Worm (Caenorhabditis elegans): ENCODE results near the gene sre-28.

sre-28 gene

ce11 chrV:9944093-9944492 is at the start of gene sre-28:
Gene sre-28 (plus strand): TSS chrV:9944393.
- no peak for TF ChIP-seq ztf-29 (GFP tag; IDR thresholded peaks at IDR 0.05)
- TF ChIP-seq tab-1 (GFP tag; IDR thresholded peaks at IDR 0.05), result no peak
- TF ChIP-seq med-1 (GFP tag; optimal IDR thresholded peaks at IDR 0.05; ENCODE audit: insufficient read depth), result no peak
- TF ChIP-seq T22C8.4 (GFP tag; IDR thresholded peaks at IDR 0.05), result no peak
- TF ChIP-seq ztf-23 (GFP tag; IDR thresholded peaks at IDR 0.05), result no peak
- TF ChIP-seq flt-1 (GFP tag; IDR thresholded peaks at IDR 0.05), result no peak
- no peak for TF ChIP-seq cog-1 (tag; optimal IDR thresholded peaks at IDR 0.05)
- no peak for TF ChIP-seq klf-2 (GFP tag; conservative IDR thresholded peaks at IDR 0.05)
- TF ChIP-seq ref-1 (GFP tag; conservative IDR thresholded peaks at IDR 0.05), result no peak

ce11 chrV:9899278-9899677 is 44.9 kb upstream of the sre-28 start, which contains the start of gene egl-47:
Gene egl-47 (plus strand): TSS chrV:9899578.
- TF ChIP-seq cog-1 (tag; optimal IDR thresholded peaks at IDR 0.05) (no peak), ref-1 (GFP tag; conservative IDR thresholded peaks at IDR 0.05) (no peak), ztf-29 (GFP tag; IDR thresholded peaks at IDR 0.05) (no peak), ztf-23 (GFP tag; IDR thresholded peaks at IDR 0.05) (no peak), klf-2 (GFP tag; conservative IDR thresholded peaks at IDR 0.05) (no peak)

- no peak for TF ChIP-seq tab-1 (GFP tag; IDR thresholded peaks at IDR 0.05)
- no peak for TF ChIP-seq med-1 (GFP tag; optimal IDR thresholded peaks at IDR 0.05; ENCODE audit: insufficient read depth)
- no peak for TF ChIP-seq cog-1 (tag; optimal IDR thresholded peaks at IDR 0.05)
- no peak for TF ChIP-seq ref-1 (GFP tag; conservative IDR thresholded peaks at IDR 0.05)
- TF ChIP-seq klf-2 (GFP tag; conservative IDR thresholded peaks at IDR 0.05), result no peak
- TF ChIP-seq ztf-29 (GFP tag; IDR thresholded peaks at IDR 0.05), result no peak
- no peak for TF ChIP-seq T22C8.4 (GFP tag; IDR thresholded peaks at IDR 0.05)
- no peak for TF ChIP-seq flt-1 (GFP tag; IDR thresholded peaks at IDR 0.05)
- no peak for TF ChIP-seq ztf-23 (GFP tag; IDR thresholded peaks at IDR 0.05)
These were observed 43.1 kb upstream of the sre-28 start for ce11 chrV:9901119-9901518.

ce11 chrV:9906115-9906514 is 38.1 kb upstream of the sre-28 start, which contains the start of gene fipr-11:
Gene fipr-11 (minus strand): TSS chrV:9906215.
- TF ChIP-seq ztf-23 (GFP tag; IDR thresholded peaks at IDR 0.05), result no peak
- TF ChIP-seq cog-1 (tag; optimal IDR thresholded peaks at IDR 0.05), result no peak
- no peak for TF ChIP-seq T22C8.4 (GFP tag; IDR thresholded peaks at IDR 0.05)
- no peak for TF ChIP-seq tab-1 (GFP tag; IDR thresholded peaks at IDR 0.05)
- no peak for TF ChIP-seq flt-1 (GFP tag; IDR thresholded peaks at IDR 0.05)
- TF ChIP-seq klf-2 (GFP tag; conservative IDR thresholded peaks at IDR 0.05), result no peak
- TF ChIP-seq med-1 (GFP tag; optimal IDR thresholded peaks at IDR 0.05; ENCODE audit: insufficient read depth), result no peak
- TF ChIP-seq ref-1 (GFP tag; conservative IDR thresholded peaks at IDR 0.05), result no peak
- no peak for TF ChIP-seq ztf-29 (GFP tag; IDR thresholded peaks at IDR 0.05)

- TF ChIP-seq ztf-23 (GFP tag; IDR thresholded peaks at IDR 0.05) (no peak), tab-1 (GFP tag; IDR thresholded peaks at IDR 0.05) (no peak), ztf-29 (GFP tag; IDR thresholded peaks at IDR 0.05) (no peak), med-1 (GFP tag; optimal IDR thresholded peaks at IDR 0.05; ENCODE audit: insufficient read depth) (no peak), ref-1 (GFP tag; conservative IDR thresholded peaks at IDR 0.05) (no peak), klf-2 (GFP tag; conservative IDR thresholded peaks at IDR 0.05) (no peak), T22C8.4 (GFP tag; IDR thresholded peaks at IDR 0.05) (no peak), cog-1 (tag; optimal IDR thresholded peaks at IDR 0.05) (no peak), flt-1 (GFP tag; IDR thresholded peaks at IDR 0.05) (no peak)
These were observed 37.0 kb upstream of the sre-28 start for ce11 chrV:9907205-9907604.

ce11 chrV:9909624-9910023 is 34.6 kb upstream of the sre-28 start:
- no peak for TF ChIP-seq ztf-29 (GFP tag; IDR thresholded peaks at IDR 0.05)
- no peak for TF ChIP-seq cog-1 (tag; optimal IDR thresholded peaks at IDR 0.05)
- no peak for TF ChIP-seq tab-1 (GFP tag; IDR thresholded peaks at IDR 0.05)
- TF ChIP-seq ztf-23 (GFP tag; IDR thresholded peaks at IDR 0.05), result no peak
- no peak for TF ChIP-seq med-1 (GFP tag; optimal IDR thresholded peaks at IDR 0.05; ENCODE audit: insufficient read depth)
- no peak for TF ChIP-seq T22C8.4 (GFP tag; IDR thresholded peaks at IDR 0.05)
- no peak for TF ChIP-seq ref-1 (GFP tag; conservative IDR thresholded peaks at IDR 0.05)
- no peak for TF ChIP-seq klf-2 (GFP tag; conservative IDR thresholded peaks at IDR 0.05)
- no peak for TF ChIP-seq flt-1 (GFP tag; IDR thresholded peaks at IDR 0.05)

- TF ChIP-seq flt-1 (GFP tag; IDR thresholded peaks at IDR 0.05) (no peak), klf-2 (GFP tag; conservative IDR thresholded peaks at IDR 0.05) (no peak)
These were observed 33.0 kb upstream of the sre-28 start for ce11 chrV:9911165-9911564.

ce11 chrV:9913863-9914262 is 30.3 kb upstream of the sre-28 start, which contains the start of gene fipr-10:
Gene fipr-10 (plus strand): TSS chrV:9914163.
- TF ChIP-seq T22C8.4 (GFP tag; IDR thresholded peaks at IDR 0.05) (no peak), ref-1 (GFP tag; conservative IDR thresholded peaks at IDR 0.05) (no peak), flt-1 (GFP tag; IDR thresholded peaks at IDR 0.05) (no peak)

ce11 chrV:9915021-9915420 is 29.2 kb upstream of the sre-28 start, which contains the start of gene mec-9:
Gene mec-9 (minus strand): TSS chrV:9915121.
- no peak for TF ChIP-seq ztf-29 (GFP tag; IDR thresholded peaks at IDR 0.05)
- TF ChIP-seq klf-2 (GFP tag; conservative IDR thresholded peaks at IDR 0.05), result no peak
- no peak for TF ChIP-seq tab-1 (GFP tag; IDR thresholded peaks at IDR 0.05)

- no peak for TF ChIP-seq flt-1 (GFP tag; IDR thresholded peaks at IDR 0.05)
- no peak for TF ChIP-seq ztf-29 (GFP tag; IDR thresholded peaks at IDR 0.05)
- TF ChIP-seq tab-1 (GFP tag; IDR thresholded peaks at IDR 0.05), result no peak
- TF ChIP-seq med-1 (GFP tag; optimal IDR thresholded peaks at IDR 0.05; ENCODE audit: insufficient read depth), result no peak
- no peak for TF ChIP-seq ref-1 (GFP tag; conservative IDR thresholded peaks at IDR 0.05)
- no peak for TF ChIP-seq ztf-23 (GFP tag; IDR thresholded peaks at IDR 0.05)
- no peak for TF ChIP-seq T22C8.4 (GFP tag; IDR thresholded peaks at IDR 0.05)
- no peak for TF ChIP-seq cog-1 (tag; optimal IDR thresholded peaks at IDR 0.05)
- TF ChIP-seq klf-2 (GFP tag; conservative IDR thresholded peaks at IDR 0.05), result no peak
These were observed 27.5 kb upstream of the sre-28 start, which contains the start of gene C50H2.4 for ce11 chrV:9916665-9917064. Gene C50H2.4 (plus strand): TSS chrV:9916965.

All from whole organism, midembryonic.